Worm (Caenorhabditis elegans) whole organism, young adult: ENCODE data around the gene twk-16.

Experiments used
- F23B12.7 ChIP-seq: sonication (generic microtip); optimal IDR thresholded peaks from 2 replicates; lab custom pipeline; 2017; ENCODE audit warnings: missing genetic modification characterization, mild to moderate bottlenecking, missing compliant biosample characterization, antibody characterized with exemption, moderate library complexity; ENCODE audit not compliant: insufficient read depth
- ceh-40 ChIP-seq: fragments of 200-800 bp; sonication (Bioruptor generic); IDR thresholded peaks from 2 replicates; pipeline ENCODE4 v1.3.6; 2022; ENCODE audit warnings: missing genetic modification characterization, missing compliant biosample characterization
- somi-1 ChIP-seq: fragments of 200-800 bp; sonication (Bioruptor generic); optimal IDR thresholded peaks from 2 replicates; lab custom pipeline; 2018; ENCODE audit warnings: mild to moderate bottlenecking, missing genetic modification characterization, missing compliant biosample characterization

- TF ChIP-seq somi-1 (GFP tag; lab: Kevin White, UChicago) (no peak), ceh-40 (GFP tag; lab: Robert Waterston, UW) (no peak), F23B12.7 (tag; lab: Kevin White, UChicago) (no peak)
Observed at ce11 chrX:3040021-3040420, 40.9 kb upstream of the twk-16 start.
